Worm (Caenorhabditis elegans) whole organism, young adult: Measurements from ENCODE around the gene srg-60.

Source experiments
- D2030.7 ChIP-seq: fragments of 200-800 bp; sonication (Bioruptor generic); IDR thresholded peaks from 2 replicates; pipeline ENCODE4 v1.3.6; 2022; ENCODE audit warnings: missing genetic modification reagents, missing genetic modification characterization, missing compliant biosample characterization
- K12H6.12 ChIP-seq: fragments of 200-800 bp; sonication (Bioruptor generic); optimal IDR thresholded peaks from 2 replicates; lab custom pipeline; 2018; ENCODE audit warnings: mild to moderate bottlenecking, missing genetic modification characterization, missing compliant biosample characterization
- attf-3 ChIP-seq: fragments of 200-800 bp; sonication (Bioruptor generic); conservative IDR thresholded peaks from 2 replicates; pipeline ENCODE4 v1.3.6; 2022; ENCODE audit warnings: missing genetic modification reagents, missing genetic modification characterization, missing compliant biosample characterization
- ets-4 ChIP-seq: fragments of 200-800 bp; sonication (Bioruptor generic); optimal IDR thresholded peaks from 2 replicates; lab custom pipeline; 2018; ENCODE audit warnings: mild to moderate bottlenecking, missing genetic modification characterization, missing compliant biosample characterization
- hlh-12 ChIP-seq: sonication (generic microtip); optimal IDR thresholded peaks from 2 replicates; lab custom pipeline; 2016; ENCODE audit warnings: missing genetic modification characterization, missing compliant biosample characterization
- hrde-1 ChIP-seq: sonication (generic microtip); optimal IDR thresholded peaks from 2 replicates; lab custom pipeline; 2016; ENCODE audit warnings: missing genetic modification characterization, mild to moderate bottlenecking, missing compliant biosample characterization, moderate library complexity, missing genotype, missing genetic modification reagents, borderline replicate concordance
- let-526 ChIP-seq: fragments of 200-800 bp; sonication (Bioruptor generic); IDR thresholded peaks from 2 replicates; pipeline ENCODE4 v1.3.6; 2022; ENCODE audit warnings: missing genetic modification reagents, missing genetic modification characterization, missing compliant biosample characterization
- rpc-1 ChIP-seq, 2 experiments: fragments of 150-350 bp in 1 of 2; sonication (generic microtip) in 1 of 2; optimal IDR thresholded peaks; 2 replicates each; lab custom pipeline; 2014 to 2018; ENCODE audit warnings: missing biosample characterization in 1 of 2, missing genetic modification characterization in 1 of 2, missing genetic modification reagents in 1 of 2, missing genotype in 1 of 2

DNA sequence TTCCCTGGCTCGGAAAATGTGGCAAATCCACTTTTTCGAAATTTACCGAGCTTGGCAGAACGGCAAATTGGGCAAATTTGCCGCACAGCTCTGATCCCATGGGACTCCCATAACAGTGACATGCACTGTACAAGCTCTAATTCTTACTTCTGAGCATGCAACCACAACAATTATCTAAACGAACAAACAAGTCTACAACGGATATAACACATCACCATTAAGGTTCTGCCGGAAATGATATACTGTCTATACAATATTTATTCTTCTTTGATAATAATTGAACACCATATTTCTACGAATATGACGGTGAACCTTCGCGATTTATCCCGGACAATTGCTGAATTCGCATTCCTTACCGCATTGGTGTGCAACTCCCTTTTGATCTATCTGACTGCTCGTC is 5.8 kb upstream of the srg-60 start, which contains the start of gene str-33:
- TF ChIP-seq ets-4 (no peak), let-526 (GFP tag; lab: Robert Waterston, UW) (no peak), rpc-1 (optimal IDR thresholded peaks at IDR 0.05; lab: Kevin White, UChicago) (no peak), rpc-1 (tag; optimal IDR thresholded peaks at IDR 0.05; lab: Kevin White, UChicago) (no peak), hlh-12 (tag; lab: Kevin White, UChicago) (no peak), D2030.7 (GFP tag; lab: Robert Waterston, UW) (no peak), attf-3 (GFP tag; lab: Robert Waterston, UW) (no peak), K12H6.12 (tag; lab: Kevin White, UChicago) (no peak), hrde-1 (tag; lab: Kevin White, UChicago) (no peak)
